Worm (Caenorhabditis elegans) whole organism, L4 larva: ENCODE results near the gene F25E5.5.

Source experiments
- F10B5.3 ChIP-seq: sonication (generic microtip); optimal IDR thresholded peaks from 2 replicates; lab custom pipeline; 2016; ENCODE audit warnings: mild to moderate bottlenecking, missing genetic modification characterization, missing compliant biosample characterization
- F49E8.2 ChIP-seq: sonication (generic microtip); optimal IDR thresholded peaks from 2 replicates; lab custom pipeline; 2016; ENCODE audit warnings: missing compliant biosample characterization, mild to moderate bottlenecking, missing genetic modification characterization, borderline replicate concordance
- T26A8.4 ChIP-seq: fragments of 200-800 bp; sonication (Bioruptor generic); IDR thresholded peaks from 2 replicates; pipeline ENCODE4 v1.3.6; 2022; ENCODE audit warnings: missing genetic modification characterization, missing compliant biosample characterization
- Y105C5A.15 ChIP-seq: fragments of 200-800 bp; sonication (Bioruptor generic); IDR thresholded peaks from 2 replicates; pipeline ENCODE4 v1.3.6; 2022; ENCODE audit warnings: missing genetic modification characterization, missing compliant biosample characterization
- Y48G9A.11 ChIP-seq: fragments of 200-800 bp; sonication (Bioruptor generic); IDR thresholded peaks from 2 replicates; pipeline ENCODE4 v1.3.6; 2022; ENCODE audit warnings: missing genetic modification reagents, missing genetic modification characterization, missing compliant biosample characterization
- Y75B8A.6 ChIP-seq: fragments of 200-800 bp; sonication (Bioruptor generic); IDR thresholded peaks from 2 replicates; pipeline ENCODE4 v1.3.6; 2022; ENCODE audit warnings: missing genetic modification reagents, missing genetic modification characterization, missing compliant biosample characterization
- aly-2 ChIP-seq: sonication (generic microtip); optimal IDR thresholded peaks from 2 replicates; lab custom pipeline; 2018; ENCODE audit warnings: missing biosample characterization, missing genetic modification characterization
- arid-1 ChIP-seq: fragments of 200-800 bp; sonication (Bioruptor generic); conservative IDR thresholded peaks from 2 replicates; pipeline ENCODE4 v1.3.6; 2022; ENCODE audit warnings: missing genetic modification reagents, missing genetic modification characterization, missing compliant biosample characterization
- ceh-20 ChIP-seq: fragments of 200-800 bp; sonication (Bioruptor generic); IDR thresholded peaks from 2 replicates; pipeline ENCODE4 v1.3.6; 2022; ENCODE audit warnings: missing genetic modification reagents, missing genetic modification characterization, missing compliant biosample characterization
- ceh-32 ChIP-seq: sonication (generic microtip); optimal IDR thresholded peaks from 2 replicates; lab custom pipeline; 2016; ENCODE audit warnings: mild to moderate bottlenecking, missing genetic modification characterization, missing compliant biosample characterization; ENCODE audit not compliant: poor library complexity
- ceh-82 ChIP-seq: sonication (generic microtip); optimal IDR thresholded peaks from 2 replicates; lab custom pipeline; 2017; ENCODE audit warnings: missing biosample characterization, missing genetic modification characterization
- ces-1 ChIP-seq: fragments of 150-350 bp; sonication (generic microtip); optimal IDR thresholded peaks from 4 replicates; lab custom pipeline; 2014; ENCODE audit warnings: missing biosample characterization, missing genetic modification reagents, missing genetic modification characterization
- daf-16 ChIP-seq, 3 experiments: sonication (generic microtip); optimal IDR thresholded peaks; 2 replicates each; lab custom pipeline; 2016 to 2017; ENCODE audit warnings: missing genetic modification characterization in 3 of 3, missing genetic modification reagents in 3 of 3, mild to moderate bottlenecking in 2 of 3, missing compliant biosample characterization in 2 of 3, missing biosample characterization in 1 of 3, moderate library complexity in 1 of 3
- daf-8 ChIP-seq: fragments of 200-800 bp; sonication (Bioruptor generic); IDR thresholded peaks from 2 replicates; pipeline ENCODE4 v1.3.6; 2022; ENCODE audit warnings: missing genetic modification characterization, missing compliant biosample characterization
- dmd-6 ChIP-seq: fragments of 200-800 bp; sonication (Bioruptor generic); IDR thresholded peaks from 2 replicates; pipeline ENCODE4 v1.3.6; 2022; ENCODE audit warnings: missing genetic modification reagents, missing genetic modification characterization, missing compliant biosample characterization
- dpl-1 ChIP-seq: fragments of 150-350 bp; optimal IDR thresholded peaks from 2 replicates; lab custom pipeline; 2014; ENCODE audit warnings: missing biosample characterization, missing genetic modification reagents, missing genetic modification characterization
- duxl-1 ChIP-seq: sonication (generic microtip); optimal IDR thresholded peaks from 2 replicates; lab custom pipeline; 2016; ENCODE audit warnings: mild to moderate bottlenecking, missing genetic modification characterization, moderate library complexity, missing compliant biosample characterization; ENCODE audit not compliant: poor library complexity
- dve-1 ChIP-seq: sonication (generic microtip); optimal IDR thresholded peaks from 2 replicates; lab custom pipeline; 2017; ENCODE audit warnings: antibody characterized with exemption, mild to moderate bottlenecking, missing genetic modification characterization, missing compliant biosample characterization; ENCODE audit not compliant: insufficient read depth
- egl-27 ChIP-seq: sonication (generic microtip); optimal IDR thresholded peaks from 3 replicates; lab custom pipeline; 2017; ENCODE audit warnings: missing biosample characterization, missing genetic modification reagents, missing genetic modification characterization
- fkh-10 ChIP-seq: fragments of 150-350 bp; optimal IDR thresholded peaks from 2 replicates; lab custom pipeline; 2014; ENCODE audit warnings: missing biosample characterization, missing genetic modification reagents, missing genetic modification characterization
- hif-1 ChIP-seq, 2 experiments: sonication (generic microtip); optimal IDR thresholded peaks; 2 replicates each; lab custom pipeline; 2016 to 2017; ENCODE audit warnings: missing compliant biosample characterization in 2 of 2, missing genetic modification characterization in 2 of 2, missing genetic modification reagents in 2 of 2, missing genotype in 2 of 2, mild to moderate bottlenecking in 1 of 2
- hlh-11 ChIP-seq: fragments of 200-800 bp; sonication (Bioruptor generic); optimal IDR thresholded peaks from 2 replicates; lab custom pipeline; 2018; ENCODE audit warnings: mild to moderate bottlenecking, missing genetic modification characterization, missing compliant biosample characterization
- hlh-30 ChIP-seq: sonication (generic microtip); optimal IDR thresholded peaks from 2 replicates; lab custom pipeline; 2017; ENCODE audit warnings: antibody characterized with exemption, mild to moderate bottlenecking, missing genetic modification characterization, missing compliant biosample characterization; ENCODE audit not compliant: insufficient read depth
- jun-1 ChIP-seq: fragments of 150-350 bp; optimal IDR thresholded peaks from 2 replicates; lab custom pipeline; 2014; ENCODE audit warnings: missing biosample characterization, missing genetic modification reagents, missing genetic modification characterization
- lin-29 ChIP-seq: fragments of 200-800 bp; sonication (Bioruptor generic); IDR thresholded peaks from 2 replicates; pipeline ENCODE4 v1.3.6; 2022; ENCODE audit warnings: missing genetic modification reagents, missing genetic modification characterization, missing compliant biosample characterization
- madf-5 ChIP-seq, 2 experiments: fragments of 200-800 bp; sonication (Bioruptor generic); IDR thresholded peaks; 2 replicates each; pipeline ENCODE4 v1.3.6; 2022; ENCODE audit warnings: missing compliant biosample characterization in 2 of 2, missing genetic modification characterization in 2 of 2
- mep-1 ChIP-seq: fragments of 150-350 bp; sonication (generic microtip); optimal IDR thresholded peaks from 3 replicates; lab custom pipeline; 2014; ENCODE audit warnings: missing biosample characterization, missing genetic modification characterization
- mxl-3 ChIP-seq: fragments of 200-800 bp; sonication (Bioruptor generic); optimal IDR thresholded peaks from 2 replicates; lab custom pipeline; 2018; ENCODE audit warnings: mild to moderate bottlenecking, missing genetic modification characterization, missing compliant biosample characterization
- nhr-102 ChIP-seq: sonication (generic microtip); optimal IDR thresholded peaks from 2 replicates; lab custom pipeline; 2016; ENCODE audit warnings: mild to moderate bottlenecking, missing genetic modification characterization, moderate library complexity, missing compliant biosample characterization
- nhr-11 ChIP-seq: fragments of 150-350 bp; optimal IDR thresholded peaks from 2 replicates; lab custom pipeline; 2014; ENCODE audit warnings: missing biosample characterization, missing genetic modification characterization
- nhr-48 ChIP-seq: sonication (generic microtip); optimal IDR thresholded peaks from 2 replicates; lab custom pipeline; 2016; ENCODE audit warnings: mild to moderate bottlenecking, missing genetic modification characterization, missing compliant biosample characterization
- nhr-76 ChIP-seq: fragments of 150-350 bp; optimal IDR thresholded peaks from 2 replicates; lab custom pipeline; 2014; ENCODE audit warnings: missing biosample characterization, missing genetic modification characterization
- nhr-77 ChIP-seq: fragments of 150-350 bp; optimal IDR thresholded peaks from 2 replicates; lab custom pipeline; 2014; ENCODE audit warnings: missing biosample characterization, missing genetic modification characterization
- pha-4 ChIP-seq, 2 experiments: fragments of 150-350 bp in 1 of 2; fragments of 200-800 bp in 1 of 2; sonication (Bioruptor generic) in 1 of 2; IDR thresholded peaks in 1 of 2; optimal IDR thresholded peaks in 1 of 2; 2 replicates each; pipeline versions ENCODE4 v1.3.6 to Lab custom; 2014 to 2022; ENCODE audit warnings: missing genetic modification characterization in 2 of 2, missing genetic modification reagents in 2 of 2, missing biosample characterization in 1 of 2, missing compliant biosample characterization in 1 of 2
- pqm-1 ChIP-seq: sonication (generic microtip); optimal IDR thresholded peaks from 2 replicates; lab custom pipeline; 2017; ENCODE audit warnings: missing biosample characterization, missing genetic modification characterization
- saeg-2 ChIP-seq: fragments of 200-800 bp; sonication (Bioruptor generic); IDR thresholded peaks from 2 replicates; pipeline ENCODE4 v1.3.6; 2022; ENCODE audit warnings: missing genetic modification reagents, missing genetic modification characterization, missing compliant biosample characterization
- sdz-12 ChIP-seq: fragments of 200-800 bp; sonication (Bioruptor generic); optimal IDR thresholded peaks from 2 replicates; lab custom pipeline; 2018; ENCODE audit warnings: mild to moderate bottlenecking, missing genetic modification characterization, missing compliant biosample characterization
- snpc-4 ChIP-seq: fragments of 150-350 bp; optimal IDR thresholded peaks from 2 replicates; lab custom pipeline; 2014; ENCODE audit warnings: missing biosample characterization, missing genetic modification characterization
- spr-1 ChIP-seq: sonication (generic microtip); optimal IDR thresholded peaks from 2 replicates; lab custom pipeline; 2016; ENCODE audit warnings: mild to moderate bottlenecking, missing genetic modification characterization, missing compliant biosample characterization
- tra-1 ChIP-seq: fragments of 200-800 bp; sonication (Bioruptor generic); IDR thresholded peaks from 2 replicates; pipeline ENCODE4 v1.3.6; 2022; ENCODE audit warnings: missing genetic modification reagents, missing genetic modification characterization, missing compliant biosample characterization
- unc-39 ChIP-seq: sonication (generic microtip); optimal IDR thresholded peaks from 2 replicates; lab custom pipeline; 2017; ENCODE audit warnings: missing biosample characterization, missing genetic modification characterization
- zfp-2 ChIP-seq: sonication (generic microtip); optimal IDR thresholded peaks from 2 replicates; lab custom pipeline; 2016; ENCODE audit warnings: mild to moderate bottlenecking, missing genetic modification characterization, missing compliant biosample characterization
- zfp-3 ChIP-seq: fragments of 200-800 bp; sonication (Bioruptor generic); conservative IDR thresholded peaks from 2 replicates; pipeline ENCODE4 v1.3.6; 2022; ENCODE audit warnings: missing genetic modification reagents, missing genetic modification characterization, missing compliant biosample characterization
- ztf-7 ChIP-seq: fragments of 150-350 bp; optimal IDR thresholded peaks from 2 replicates; lab custom pipeline; 2014; ENCODE audit warnings: missing biosample characterization, missing genetic modification characterization

The F25E5.5 gene

DNA sequence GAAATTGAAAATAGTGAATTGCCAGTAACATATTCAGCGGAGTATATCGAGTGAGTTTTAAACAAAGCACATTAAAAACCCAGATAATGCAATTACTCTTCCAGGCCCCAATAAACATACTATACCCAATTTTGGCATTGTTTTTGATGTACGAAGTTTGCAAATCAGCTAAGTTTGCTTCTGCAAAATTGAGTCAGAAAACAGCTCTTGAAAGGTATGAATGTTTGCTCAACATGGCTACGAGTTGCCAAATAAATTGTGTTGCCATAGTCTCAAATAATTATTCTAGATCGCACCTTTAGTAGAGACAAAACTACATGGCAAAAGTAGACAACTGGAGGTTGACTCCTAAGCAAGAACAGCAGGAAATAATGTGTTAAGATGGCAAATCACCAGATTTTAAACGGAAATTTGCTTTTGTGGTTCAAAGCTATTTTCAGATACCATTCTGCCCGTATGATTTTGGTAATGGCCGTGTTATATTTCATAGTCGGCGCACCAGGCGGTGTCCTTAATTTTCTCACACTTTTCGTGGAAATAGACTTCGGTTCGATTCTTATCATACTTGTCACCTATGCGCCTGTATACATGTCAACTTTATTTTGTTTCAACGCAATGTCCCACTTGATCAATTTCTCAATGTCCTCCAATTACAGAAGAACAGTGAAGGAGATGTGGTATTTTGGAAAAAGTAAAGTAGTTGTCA lies 14.5 kb upstream of the F25E5.5 start (continued):
- TF ChIP-seq mep-1 (tag; lab: Kevin White, UChicago) (peak; percentile 50), tra-1 (GFP tag; lab: Robert Waterston, UW) (peak; percentile 62), Y75B8A.6 (0 out of 2 replicates have a peak, but pooled peaks have one; percentile 27), hif-1 (tag; optimal IDR thresholded peaks at IDR 0.05; lab: Kevin White, UChicago) (peak in 1 of 2 experiments; percentile 11), pha-4 (GFP tag; IDR thresholded peaks at IDR 0.05; lab: Robert Waterston, UW) (peak; percentile 39; the same call in 1 of the 2 replicates), pha-4 (tag; optimal IDR thresholded peaks at IDR 0.05; lab: Kevin White, UChicago) (no peak), dve-1 (peak; percentile 69), zfp-2 (tag; lab: Kevin White, UChicago) (no peak), madf-5 (GFP tag; IDR thresholded peaks at IDR 0.05; lab: Robert Waterston, UW) (peak; percentile 9 to 66; a peak in 1 of 4 replicates), ztf-7 (no peak), daf-8 (GFP tag; lab: Robert Waterston, UW) (0 out of 2 replicates have a peak, but pooled peaks have one; percentile 50), ceh-32 (tag; lab: Kevin White, UChicago) (no peak), daf-16 (GFP tag; optimal IDR thresholded peaks at IDR 0.05; lab: Kevin White, UChicago) (peak in 1 of 2 experiments; percentile 27), daf-16 (tag; optimal IDR thresholded peaks at IDR 0.05; lab: Kevin White, UChicago) (peak; percentile 37), hlh-11 (tag; lab: Kevin White, UChicago) (peak; percentile 63), nhr-76 (tag; lab: Kevin White, UChicago) (no peak), nhr-48 (tag; lab: Kevin White, UChicago) (peak; percentile 32), mxl-3 (GFP tag; lab: Kevin White, UChicago) (no peak), ces-1 (no peak)

DNA sequence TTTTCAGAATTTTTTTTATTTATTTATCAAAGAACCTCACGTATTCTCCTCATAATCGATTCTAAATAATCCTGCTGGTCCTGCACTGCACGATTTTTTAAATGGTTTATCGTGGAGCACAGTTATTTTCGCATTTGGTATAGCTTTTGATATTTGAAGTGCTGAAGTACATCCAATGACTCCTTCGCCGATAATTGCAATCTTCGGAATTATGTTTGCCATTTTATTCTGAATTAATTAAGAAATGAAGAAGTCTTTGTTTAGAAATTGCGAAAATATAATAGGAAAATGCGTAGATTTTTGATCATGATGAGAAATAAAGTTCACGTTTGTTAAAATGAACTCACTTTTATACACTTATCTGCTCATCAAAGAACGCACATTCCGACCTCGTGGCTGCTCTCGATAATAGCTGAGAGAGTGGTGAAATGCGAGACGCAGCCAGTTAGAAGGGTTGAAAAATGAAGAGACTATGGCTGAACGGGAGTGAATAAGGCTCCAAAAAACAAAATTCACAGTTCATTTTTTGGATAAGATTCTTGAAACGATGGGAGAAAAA lies 12.2 kb upstream of the F25E5.5 start:
- no peak for TF ChIP-seq fkh-10 (GFP tag; lab: Kevin White, UChicago)
- TF ChIP-seq nhr-102 (tag; lab: Kevin White, UChicago): no peak
- peak; percentile 78 for TF ChIP-seq dmd-6
- peak; percentile 63 for TF ChIP-seq mxl-3 (GFP tag; lab: Kevin White, UChicago)
- TF ChIP-seq egl-27 (tag; lab: Kevin White, UChicago): no peak
- no peak for TF ChIP-seq Y48G9A.11 (GFP tag; lab: Robert Waterston, UW)
- no peak for TF ChIP-seq unc-39 (tag; lab: Kevin White, UChicago)
- no peak for TF ChIP-seq jun-1
- TF ChIP-seq duxl-1: peak; percentile 23
- TF ChIP-seq saeg-2 (GFP tag; lab: Robert Waterston, UW): no peak
- TF ChIP-seq mep-1 (tag; lab: Kevin White, UChicago): peak; percentile 35
- no peak for TF ChIP-seq ces-1
- peak; percentile 56 for TF ChIP-seq nhr-48 (tag; lab: Kevin White, UChicago)
- no peak for TF ChIP-seq ceh-82 (tag; lab: Kevin White, UChicago)
- TF ChIP-seq pha-4 (GFP tag; IDR thresholded peaks at IDR 0.05; lab: Robert Waterston, UW): no peak
- peak; percentile 2 for TF ChIP-seq pha-4 (tag; optimal IDR thresholded peaks at IDR 0.05; lab: Kevin White, UChicago)
- peak; percentile 79 for TF ChIP-seq hlh-11 (tag; lab: Kevin White, UChicago)
- no peak for TF ChIP-seq Y105C5A.15 (GFP tag; lab: Robert Waterston, UW)
- TF ChIP-seq aly-2 (tag; lab: Kevin White, UChicago): no peak
- no peak for TF ChIP-seq lin-29 (GFP tag; lab: Robert Waterston, UW)
- TF ChIP-seq arid-1: no peak
- TF ChIP-seq nhr-77 (tag; lab: Kevin White, UChicago): peak; percentile 52
- peak; percentile 24 for TF ChIP-seq dpl-1 (GFP tag; lab: Kevin White, UChicago)
- no peak for TF ChIP-seq spr-1 (tag; lab: Kevin White, UChicago)
- TF ChIP-seq zfp-3 (GFP tag; lab: Robert Waterston, UW): 0 out of 2 replicates have a peak, but pooled peaks have one; percentile 28
- TF ChIP-seq sdz-12 (GFP tag; lab: Kevin White, UChicago): no peak
- no peak for TF ChIP-seq snpc-4 (tag; lab: Kevin White, UChicago)
- no peak for TF ChIP-seq pqm-1 (tag; lab: Kevin White, UChicago)
- peak; percentile 50; the same call in 1 of the 2 replicates for TF ChIP-seq ceh-20
- TF ChIP-seq F49E8.2 (tag; lab: Kevin White, UChicago): no peak
- TF ChIP-seq T26A8.4: peak; percentile 11; the same call in 1 of the 2 replicates
- TF ChIP-seq hlh-30 (tag; lab: Kevin White, UChicago): peak; percentile 87
- TF ChIP-seq madf-5 (GFP tag; IDR thresholded peaks at IDR 0.05; lab: Robert Waterston, UW): no peak
- TF ChIP-seq F10B5.3: no peak
- TF ChIP-seq nhr-11 (tag; lab: Kevin White, UChicago): peak; percentile 32
- TF ChIP-seq hif-1 (tag; optimal IDR thresholded peaks at IDR 0.05; lab: Kevin White, UChicago): peak in 1 of 2 experiments; percentile 10
- TF ChIP-seq ceh-32 (tag; lab: Kevin White, UChicago): no peak
